Worm (Caenorhabditis elegans): ENCODE results near the gene dos-2.

Gene dos-2

ce11 chrII:3931230-3931629, 44.8 kb upstream of the dos-2 start:
- TF ChIP-seq nfya-1 (tag; optimal IDR thresholded peaks at IDR 0.05; ENCODE audit: insufficient read depth) (peak; percentile 90), nhr-23 (tag; optimal IDR thresholded peaks at IDR 0.05) (no peak)

- TF ChIP-seq lin-39 (tag; optimal IDR thresholded peaks at IDR 0.05) (peak; percentile 4), ceh-82 (tag; optimal IDR thresholded peaks at IDR 0.05) (no peak)
Observed at ce11 chrII:3931825-3932224, 44.2 kb upstream of the dos-2 start.

ce11 chrII:3933640-3934039, 42.4 kb upstream of the dos-2 start, which contains the start of gene Y14H12B.2:
TSS of gene Y14H12B.2 (minus strand) at chrII:3933740.
- TF ChIP-seq unc-39 (tag; optimal IDR thresholded peaks at IDR 0.05): no peak
- no peak for TF ChIP-seq egl-27 (tag; optimal IDR thresholded peaks at IDR 0.05)

- TF ChIP-seq ceh-82 (tag; optimal IDR thresholded peaks at IDR 0.05): no peak
- no peak for TF ChIP-seq aly-2 (tag; optimal IDR thresholded peaks at IDR 0.05)
- TF ChIP-seq nhr-23 (tag; optimal IDR thresholded peaks at IDR 0.05): no peak
- no peak for TF ChIP-seq nhr-237 (tag; optimal IDR thresholded peaks at IDR 0.05)
- no peak for TF ChIP-seq nhr-11 (tag; optimal IDR thresholded peaks at IDR 0.05)
- TF ChIP-seq tbx-2 (tag; optimal IDR thresholded peaks at IDR 0.05): no peak
- TF ChIP-seq ztf-11 (tag; optimal IDR thresholded peaks at IDR 0.05): no peak
- no peak for TF ChIP-seq fos-1 (tag; optimal IDR thresholded peaks at IDR 0.05)
- TF ChIP-seq zag-1 (tag; optimal IDR thresholded peaks at IDR 0.05): no peak
- TF ChIP-seq nhr-25 (tag; optimal IDR thresholded peaks at IDR 0.05): no peak
Observed at ce11 chrII:3934085-3934484, 42.0 kb upstream of the dos-2 start, which contains the start of gene Y14H12B.1. TSS of gene Y14H12B.1 (plus strand) at chrII:3934447.

ce11 chrII:3935098-3935497, 40.9 kb upstream of the dos-2 start:
- TF ChIP-seq nhr-43 (tag; optimal IDR thresholded peaks at IDR 0.05; ENCODE audit: poor library complexity, severe bottlenecking) (no peak), aly-2 (tag; optimal IDR thresholded peaks at IDR 0.05) (no peak), hmg-11 (tag; optimal IDR thresholded peaks at IDR 0.05) (no peak), elt-3 (tag; optimal IDR thresholded peaks at IDR 0.05) (no peak)

ce11 chrII:3935990-3936389, 40.1 kb upstream of the dos-2 start:
- TF ChIP-seq snpc-4 (tag; optimal IDR thresholded peaks at IDR 0.05) (no peak), nhr-28 (tag; optimal IDR thresholded peaks at IDR 0.05) (no peak), nhr-12 (tag; optimal IDR thresholded peaks at IDR 0.05) (no peak), nfya-1 (tag; optimal IDR thresholded peaks at IDR 0.05; ENCODE audit: insufficient read depth) (no peak), fkh-10 (GFP tag; optimal IDR thresholded peaks at IDR 0.05) (no peak), jun-1 (tag; optimal IDR thresholded peaks at IDR 0.05) (no peak), mml-1 (tag; optimal IDR thresholded peaks at IDR 0.05) (no peak), fos-1 (tag; optimal IDR thresholded peaks at IDR 0.05) (no peak), fkh-2 (tag; optimal IDR thresholded peaks at IDR 0.05) (no peak), ceh-9 (tag; optimal IDR thresholded peaks at IDR 0.05) (no peak), elt-2 (tag; optimal IDR thresholded peaks at IDR 0.05) (no peak), lin-39 (tag; optimal IDR thresholded peaks at IDR 0.05) (no peak), zag-1 (tag; optimal IDR thresholded peaks at IDR 0.05) (no peak), ceh-28 (tag; optimal IDR thresholded peaks at IDR 0.05) (no peak), nhr-11 (tag; optimal IDR thresholded peaks at IDR 0.05) (no peak)

ce11 chrII:3947404-3947803, 28.6 kb upstream of the dos-2 start:
- no peak for TF ChIP-seq ceh-16 (tag; optimal IDR thresholded peaks at IDR 0.05)
- TF ChIP-seq nfya-1 (tag; optimal IDR thresholded peaks at IDR 0.05; ENCODE audit: insufficient read depth): peak; percentile 83

ce11 chrII:3948507-3948906, 27.5 kb upstream of the dos-2 start:
- TF ChIP-seq lin-39 (tag; optimal IDR thresholded peaks at IDR 0.05): peak; percentile 28
- TF ChIP-seq nhr-11 (tag; optimal IDR thresholded peaks at IDR 0.05): no peak
- TF ChIP-seq ceh-82 (tag; optimal IDR thresholded peaks at IDR 0.05): no peak
- TF ChIP-seq ceh-9 (tag; optimal IDR thresholded peaks at IDR 0.05): no peak
- no peak for TF ChIP-seq mml-1 (tag; optimal IDR thresholded peaks at IDR 0.05)
- peak; percentile 15 for TF ChIP-seq hmg-11 (tag; optimal IDR thresholded peaks at IDR 0.05)
- peak; percentile 35 for TF ChIP-seq nfya-1 (tag; optimal IDR thresholded peaks at IDR 0.05; ENCODE audit: insufficient read depth)

All from whole organism, L3 larva.